Fruit fly (Drosophila melanogaster) S2 (cell line): ENCODE measurements around the gene CG5177.

ENCODE experiments used
- CG8478 ChIP-seq: fragments of >200 bp; optimal IDR thresholded peaks from 2 replicates; lab custom pipeline; 2018
- CTCF ChIP-seq, 2 experiments: fragments of >200 bp; optimal IDR thresholded peaks; 2 replicates each; lab custom pipeline; 2018

CG5177 gene

DNA sequence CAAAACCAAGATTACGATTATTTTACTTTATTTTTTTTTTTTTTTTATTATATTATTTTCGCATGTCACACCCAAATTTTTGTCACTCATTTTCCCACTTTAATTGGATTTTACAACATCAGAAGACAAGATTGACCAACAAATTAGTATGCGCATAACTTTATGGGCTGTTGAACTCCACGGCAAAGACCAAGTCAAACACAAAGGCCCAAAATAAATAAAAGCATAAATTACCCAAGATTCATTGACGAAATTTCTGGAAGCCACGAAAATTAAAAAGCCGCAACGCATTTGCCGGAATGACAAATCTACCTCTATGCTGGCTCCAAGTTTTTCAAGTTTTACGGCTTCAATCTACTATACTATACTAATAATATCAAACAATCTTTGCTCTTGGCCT lies 37.1 kb downstream of the CG5177 start:
- no peak for TF ChIP-seq CTCF (optimal IDR thresholded peaks at IDR 0.05; lab: Kevin White, UChicago)
- TF ChIP-seq CG8478 = no peak

- TF ChIP-seq CG8478 (no peak), CTCF (optimal IDR thresholded peaks at IDR 0.05; lab: Kevin White, UChicago) (no peak)
Measured at dm6 chr2L:7442929-7443328, 37.9 kb downstream of the CG5177 start.

dm6 chr2L:7447820-7448219 lies 42.8 kb downstream of the CG5177 start:
- TF ChIP-seq CG8478 = no peak
- TF ChIP-seq CTCF (optimal IDR thresholded peaks at IDR 0.05; lab: Kevin White, UChicago) = no peak

DNA sequence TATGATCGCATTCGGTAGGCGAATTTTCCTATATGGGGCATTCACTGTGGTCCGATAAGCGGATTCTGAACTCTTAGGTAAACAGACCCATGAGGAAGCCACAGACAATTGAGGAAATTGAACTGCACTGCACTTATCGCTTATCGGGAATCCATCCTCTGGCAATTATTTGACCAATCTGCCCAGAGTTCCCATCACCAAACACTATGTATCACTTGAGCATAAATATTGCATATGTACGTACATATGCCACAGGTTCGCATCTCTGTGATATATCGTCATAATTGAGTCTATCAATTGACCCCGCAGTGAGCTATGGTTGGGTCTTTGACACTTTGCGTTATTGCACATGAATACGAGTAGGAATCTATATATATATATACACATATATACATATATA lies 43.3 kb downstream of the CG5177 start:
- TF ChIP-seq CG8478 (no peak), CTCF (optimal IDR thresholded peaks at IDR 0.05; lab: Kevin White, UChicago) (no peak)

DNA sequence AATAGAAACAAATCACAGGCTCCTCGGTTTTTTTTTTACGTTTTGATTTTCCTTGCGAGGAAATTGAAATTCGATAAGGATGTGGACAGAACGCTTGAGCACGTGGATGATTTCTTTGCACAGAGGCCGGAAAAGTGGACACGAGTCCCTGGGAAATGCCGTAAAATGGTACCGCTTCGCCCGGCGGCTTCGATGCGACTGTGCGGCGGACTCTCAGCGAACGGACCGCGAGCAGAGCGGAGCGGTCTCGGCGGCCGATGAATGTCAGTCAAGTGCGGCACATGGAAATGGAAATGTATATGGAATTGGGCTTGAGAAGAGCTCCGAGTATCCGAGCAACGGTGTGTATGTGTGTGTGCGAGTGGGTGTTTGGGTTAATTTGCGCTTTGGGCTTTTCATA lies 45.9 kb downstream of the CG5177 start, which contains the start of gene santa-maria:
santa-maria (minus strand) TSS at position 279 of the 400 bp plus-strand sequence.
- TF ChIP-seq CG8478 = no peak
- no peak for TF ChIP-seq CTCF (optimal IDR thresholded peaks at IDR 0.05; lab: Kevin White, UChicago)

dm6 chr2L:7452093-7452492 lies 47.1 kb downstream of the CG5177 start:
- TF ChIP-seq CG8478 = no peak
- peak in 1 of 2 experiments; percentile 29 for TF ChIP-seq CTCF (optimal IDR thresholded peaks at IDR 0.05; lab: Kevin White, UChicago)

DNA sequence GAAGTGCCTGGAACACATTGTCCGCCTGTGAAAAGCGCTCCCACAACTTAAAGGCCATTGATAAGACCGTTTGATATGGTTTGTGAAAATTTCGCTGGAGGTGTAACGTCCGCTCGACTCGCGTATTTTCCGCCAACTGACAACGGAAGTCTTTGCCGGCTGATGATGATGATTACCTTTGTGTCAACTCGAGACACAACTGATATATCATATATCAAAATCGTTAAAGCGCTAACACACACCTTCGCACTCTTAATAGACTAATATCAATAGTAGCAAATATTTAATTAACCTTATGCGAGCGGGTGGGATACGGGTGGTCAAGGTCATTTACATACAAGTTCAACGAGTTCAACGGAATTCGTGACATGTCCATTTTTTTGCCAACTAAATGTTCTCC lies 49.1 kb downstream of the CG5177 start, which contains the start of gene Gr28a:
Gr28a (minus strand) TSS at position 101 of the 400 bp plus-strand sequence.
- TF ChIP-seq CTCF (optimal IDR thresholded peaks at IDR 0.05; lab: Kevin White, UChicago) (no peak), CG8478 (no peak)
